Worm (Caenorhabditis elegans) whole organism, L1 larva: ENCODE results near the gene K07C5.3.

ENCODE experiments used
- egl-27 ChIP-seq, 2 experiments: fragments of 150-350 bp in 1 of 2; sonication (generic microtip); optimal IDR thresholded peaks; 3 replicates each; lab custom pipeline; 2017 to 2018; ENCODE audit warnings: missing biosample characterization in 2 of 2, missing genetic modification characterization in 2 of 2, missing genetic modification reagents in 2 of 2
- fkh-4 ChIP-seq: sonication (generic microtip); optimal IDR thresholded peaks from 2 replicates; lab custom pipeline; 2016; ENCODE audit warnings: missing compliant biosample characterization, missing genetic modification characterization, borderline replicate concordance
- mab-9 ChIP-seq: fragments of 200-800 bp; sonication (Bioruptor generic); IDR thresholded peaks from 2 replicates; pipeline ENCODE4 v1.3.6; 2022; ENCODE audit warnings: missing genetic modification reagents, missing genetic modification characterization, missing compliant biosample characterization
- nhr-28 ChIP-seq: fragments of 150-350 bp; optimal IDR thresholded peaks from 2 replicates; lab custom pipeline; 2014; ENCODE audit warnings: missing biosample characterization, missing genetic modification characterization
- nhr-77 ChIP-seq: fragments of 150-350 bp; optimal IDR thresholded peaks from 2 replicates; lab custom pipeline; 2014; ENCODE audit warnings: missing biosample characterization, missing genetic modification characterization
- rnt-1 ChIP-seq: sonication (generic microtip); optimal IDR thresholded peaks from 2 replicates; lab custom pipeline; 2016; ENCODE audit warnings: mild to moderate bottlenecking, missing genetic modification characterization, moderate library complexity, missing compliant biosample characterization
- sptf-1 ChIP-seq: fragments of 150-350 bp; optimal IDR thresholded peaks from 2 replicates; lab custom pipeline; 2014; ENCODE audit warnings: missing biosample characterization, missing genetic modification characterization
- unc-130 ChIP-seq: fragments of 150-350 bp; optimal IDR thresholded peaks from 2 replicates; lab custom pipeline; 2017; ENCODE audit warnings: missing biosample characterization, missing genetic modification characterization, inconsistent platforms
- unc-86 ChIP-seq: sonication (generic microtip); optimal IDR thresholded peaks from 2 replicates; lab custom pipeline; 2016; ENCODE audit warnings: missing genetic modification characterization, missing compliant biosample characterization

DNA sequence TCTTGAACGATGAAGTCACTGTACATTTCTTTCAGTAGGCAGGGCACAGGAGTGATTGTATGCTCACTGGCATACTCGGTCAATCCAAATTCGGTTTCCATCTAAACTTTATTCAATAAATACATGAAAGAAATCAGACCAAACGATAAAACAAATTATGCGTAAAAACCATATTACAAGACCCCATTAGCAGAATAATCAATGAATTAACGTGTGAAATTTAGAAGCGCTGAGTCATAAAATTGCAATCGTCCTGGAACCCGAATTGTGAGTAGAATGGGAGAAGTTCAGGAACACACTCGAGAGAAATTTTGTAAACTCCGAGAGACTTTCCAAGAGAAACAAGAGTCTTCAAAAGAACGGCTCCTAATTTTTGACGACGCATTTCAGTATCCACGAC lies 23.4 kb upstream of the K07C5.3 start, which contains the start of gene B0024.11:
- TF ChIP-seq fkh-4 (tag; lab: Kevin White, UChicago) (no peak), sptf-1 (tag; lab: Kevin White, UChicago) (no peak), mab-9 (no peak), nhr-28 (tag; lab: Kevin White, UChicago) (no peak), nhr-77 (tag; lab: Kevin White, UChicago) (no peak), rnt-1 (tag; lab: Kevin White, UChicago) (no peak), unc-130 (no peak), unc-86 (tag; lab: Kevin White, UChicago) (no peak), egl-27 (tag; optimal IDR thresholded peaks at IDR 0.05; lab: Kevin White, UChicago) (no peak)
